Fruit fly (Drosophila melanogaster): Measurements from ENCODE around the gene CG12278.

dm6 chr3R:21023902-21024541 is 19.8 kb upstream of the CG12278 start, which contains the start of gene peg:
- TF ChIP-seq Sp1 (GFP tag; optimal IDR thresholded peaks at IDR 0.05) (peak; percentile 72), Myc (optimal IDR thresholded peaks at IDR 0.05) (no peak), psq (GFP tag; optimal IDR thresholded peaks at IDR 0.05) (no peak), h (GFP tag; optimal IDR thresholded peaks at IDR 0.05) (no peak), usp (GFP tag; optimal IDR thresholded peaks at IDR 0.05) (no peak)
